Fruit fly (Drosophila melanogaster) whole organism: ENCODE data around the gene Fas1.

Experiments
- CG8478 ChIP-seq: fragments of >200 bp; optimal IDR thresholded peaks from 2 replicates; lab custom pipeline; 2018; ENCODE audit warnings: inconsistent platforms
- pan ChIP-seq: fragments of >200 bp; optimal IDR thresholded peaks from 2 replicates; lab custom pipeline; 2017
- psq ChIP-seq: fragments of >200 bp; optimal IDR thresholded peaks from 2 replicates; lab custom pipeline; 2017
- usp ChIP-seq: fragments of >200 bp; optimal IDR thresholded peaks from 2 replicates; lab custom pipeline; 2017; ENCODE audit warnings: missing biosample characterization, missing genetic modification characterization, mixed read lengths

- TF ChIP-seq psq (lab: Kevin White, UChicago) (no peak), pan (lab: Kevin White, UChicago) (no peak), CG8478 (lab: Kevin White, UChicago) (no peak), usp (GFP tag; lab: Kevin White, UChicago) (no peak)
Observed at dm6 chr3R:16655000-16655493, 30.0 kb downstream of the Fas1 start.
